Worm (Caenorhabditis elegans) whole organism, L3 larva: ENCODE measurements around the gene nop-1.
A peak's percentile ranks its signal among the peaks of the same experiment; 100 is the strongest.

Source experiments
- R02D3.7 ChIP-seq: fragments of 150-350 bp; optimal IDR thresholded peaks from 2 replicates; lab custom pipeline; 2014; ENCODE audit warnings: missing biosample characterization, missing genetic modification characterization
- ZK546.5 ChIP-seq: sonication (generic microtip); optimal IDR thresholded peaks from 2 replicates; lab custom pipeline; 2017; ENCODE audit warnings: missing biosample characterization, missing genetic modification characterization
- aly-2 ChIP-seq: fragments of 150-350 bp; optimal IDR thresholded peaks from 2 replicates; lab custom pipeline; 2014; ENCODE audit warnings: missing biosample characterization, missing genetic modification characterization
- ama-1 ChIP-seq: fragments of 150-350 bp; optimal IDR thresholded peaks from 2 replicates; lab custom pipeline; 2018
- ceh-16 ChIP-seq: sonication (generic microtip); optimal IDR thresholded peaks from 2 replicates; lab custom pipeline; 2017; ENCODE audit warnings: missing biosample characterization, missing genetic modification characterization
- ceh-28 ChIP-seq: fragments of 150-350 bp; optimal IDR thresholded peaks from 2 replicates; lab custom pipeline; 2014; ENCODE audit warnings: missing biosample characterization, missing genetic modification reagents, missing genetic modification characterization
- ceh-82 ChIP-seq: fragments of 150-350 bp; optimal IDR thresholded peaks from 2 replicates; lab custom pipeline; 2014; ENCODE audit warnings: missing biosample characterization, missing genetic modification characterization
- ceh-9 ChIP-seq: sonication (generic microtip); optimal IDR thresholded peaks from 2 replicates; lab custom pipeline; 2018; ENCODE audit warnings: missing biosample characterization, missing genetic modification characterization
- daf-12 ChIP-seq: fragments of 150-350 bp; optimal IDR thresholded peaks from 2 replicates; lab custom pipeline; 2014; ENCODE audit warnings: missing biosample characterization, missing genetic modification reagents, missing genetic modification characterization
- egl-27 ChIP-seq: sonication (generic microtip); optimal IDR thresholded peaks from 4 replicates; lab custom pipeline; 2017; ENCODE audit warnings: missing biosample characterization, missing genetic modification reagents, missing genetic modification characterization
- egl-5 ChIP-seq: fragments of 150-350 bp; optimal IDR thresholded peaks from 2 replicates; lab custom pipeline; 2017; ENCODE audit warnings: missing biosample characterization, missing genetic modification reagents, missing genetic modification characterization, inconsistent platforms
- elt-1 ChIP-seq: fragments of 150-350 bp; optimal IDR thresholded peaks from 2 replicates; lab custom pipeline; 2014; ENCODE audit warnings: missing biosample characterization, missing genetic modification characterization
- elt-2 ChIP-seq: sonication (generic microtip); optimal IDR thresholded peaks from 2 replicates; lab custom pipeline; 2016; ENCODE audit warnings: missing genetic modification reagents, mild to moderate bottlenecking, missing genetic modification characterization, missing compliant biosample characterization
- elt-3 ChIP-seq, 3 experiments: fragments of 150-350 bp in 1 of 3; sonication (generic microtip) in 2 of 3; optimal IDR thresholded peaks; 2 replicates in 2 of 3; 4 replicates in 1 of 3; lab custom pipeline; 2014 to 2017; ENCODE audit warnings: missing biosample characterization in 3 of 3, missing genetic modification characterization in 3 of 3
- eor-1 ChIP-seq, 2 experiments: fragments of 150-350 bp; optimal IDR thresholded peaks; 2 replicates each; lab custom pipeline; 2014 to 2018; ENCODE audit warnings: missing biosample characterization in 2 of 2, missing genetic modification characterization in 2 of 2
- fkh-10 ChIP-seq: sonication (generic microtip); optimal IDR thresholded peaks from 2 replicates; lab custom pipeline; 2017; ENCODE audit warnings: missing biosample characterization, missing genetic modification reagents, missing genetic modification characterization
- fos-1 ChIP-seq: fragments of 150-350 bp; optimal IDR thresholded peaks from 2 replicates; lab custom pipeline; 2014; ENCODE audit warnings: missing biosample characterization, missing genetic modification characterization
- hmg-11 ChIP-seq: sonication (generic microtip); optimal IDR thresholded peaks from 2 replicates; lab custom pipeline; 2016; ENCODE audit warnings: missing genetic modification characterization, missing compliant biosample characterization
- lin-15B ChIP-seq: fragments of 150-350 bp; optimal IDR thresholded peaks from 2 replicates; lab custom pipeline; 2014; ENCODE audit warnings: missing biosample characterization, missing genetic modification characterization
- lin-39 ChIP-seq: fragments of 150-350 bp; optimal IDR thresholded peaks from 2 replicates; lab custom pipeline; 2018; ENCODE audit warnings: missing biosample characterization, missing genetic modification reagents, missing genetic modification characterization
- lsy-12 ChIP-seq: sonication (generic microtip); optimal IDR thresholded peaks from 2 replicates; lab custom pipeline; 2016; ENCODE audit warnings: mild to moderate bottlenecking, missing genetic modification characterization, missing compliant biosample characterization
- mdl-1 ChIP-seq: fragments of 150-350 bp; optimal IDR thresholded peaks from 2 replicates; lab custom pipeline; 2014; ENCODE audit warnings: missing biosample characterization, missing genetic modification characterization
- nfya-1 ChIP-seq: sonication (generic microtip); optimal IDR thresholded peaks from 2 replicates; lab custom pipeline; 2017; ENCODE audit warnings: missing genetic modification characterization, mild to moderate bottlenecking, missing compliant biosample characterization, antibody characterized with exemption, moderate library complexity; ENCODE audit not compliant: insufficient read depth
- nhr-23 ChIP-seq: fragments of 150-350 bp; optimal IDR thresholded peaks from 2 replicates; lab custom pipeline; 2014; ENCODE audit warnings: missing biosample characterization, missing genetic modification reagents, missing genetic modification characterization
- nhr-237 ChIP-seq: fragments of 150-350 bp; optimal IDR thresholded peaks from 2 replicates; lab custom pipeline; 2014; ENCODE audit warnings: missing biosample characterization, missing genetic modification characterization
- nhr-25 ChIP-seq: sonication (generic microtip); optimal IDR thresholded peaks from 2 replicates; lab custom pipeline; 2017; ENCODE audit warnings: missing biosample characterization, missing genetic modification characterization
- nhr-28 ChIP-seq: fragments of 150-350 bp; optimal IDR thresholded peaks from 2 replicates; lab custom pipeline; 2014; ENCODE audit warnings: missing biosample characterization, missing genetic modification characterization
- nhr-43 ChIP-seq: sonication (generic microtip); optimal IDR thresholded peaks from 2 replicates; lab custom pipeline; 2016; ENCODE audit warnings: mild to moderate bottlenecking, missing genetic modification characterization, missing compliant biosample characterization; ENCODE audit not compliant: poor library complexity, severe bottlenecking
- nhr-67 ChIP-seq: fragments of 150-350 bp; optimal IDR thresholded peaks from 2 replicates; lab custom pipeline; 2014; ENCODE audit warnings: missing biosample characterization, missing genetic modification characterization
- nhr-76 ChIP-seq: fragments of 150-350 bp; sonication (generic microtip); optimal IDR thresholded peaks from 5 replicates; lab custom pipeline; 2014; ENCODE audit warnings: missing biosample characterization, missing genetic modification characterization
- pha-4 ChIP-seq: fragments of 150-350 bp; optimal IDR thresholded peaks from 2 replicates; lab custom pipeline; 2014; ENCODE audit warnings: missing biosample characterization, missing genetic modification reagents, missing genetic modification characterization
- pqm-1 ChIP-seq: fragments of 150-350 bp; optimal IDR thresholded peaks from 2 replicates; lab custom pipeline; 2017; ENCODE audit warnings: missing biosample characterization, missing genetic modification characterization, inconsistent platforms
- skn-1 ChIP-seq: fragments of 150-350 bp; optimal IDR thresholded peaks from 2 replicates; lab custom pipeline; 2014; ENCODE audit warnings: missing biosample characterization, missing genetic modification characterization
- snpc-4 ChIP-seq: fragments of 150-350 bp; optimal IDR thresholded peaks from 2 replicates; lab custom pipeline; 2014; ENCODE audit warnings: missing biosample characterization, missing genetic modification characterization
- tbx-2 ChIP-seq: sonication (generic microtip); optimal IDR thresholded peaks from 2 replicates; lab custom pipeline; 2016; ENCODE audit warnings: mild to moderate bottlenecking, missing genetic modification characterization, missing compliant biosample characterization
- unc-39 ChIP-seq: sonication (generic microtip); optimal IDR thresholded peaks from 4 replicates; lab custom pipeline; 2017; ENCODE audit warnings: missing biosample characterization, missing genetic modification characterization
- unc-62 ChIP-seq: fragments of 150-350 bp; sonication (generic microtip); optimal IDR thresholded peaks from 4 replicates; lab custom pipeline; 2014; ENCODE audit warnings: missing biosample characterization, missing genetic modification reagents, missing genetic modification characterization
- zag-1 ChIP-seq: fragments of 150-350 bp; optimal IDR thresholded peaks from 2 replicates; lab custom pipeline; 2014; ENCODE audit warnings: missing biosample characterization, missing genetic modification characterization
- ztf-11 ChIP-seq: fragments of 150-350 bp; optimal IDR thresholded peaks from 2 replicates; lab custom pipeline; 2014; ENCODE audit warnings: missing biosample characterization, missing genetic modification characterization
- ztf-4 ChIP-seq: fragments of 150-350 bp; optimal IDR thresholded peaks from 2 replicates; lab custom pipeline; 2014; ENCODE audit warnings: missing biosample characterization, missing genetic modification characterization

Gene nop-1

ce11 chrIII:5945865-5946264 lies 12.7 kb upstream of the nop-1 start, which contains the start of gene F25B5.5:
F25B5.5 (minus strand) TSS chrIII:5946124.
- TF ChIP-seq elt-3 (tag; optimal IDR thresholded peaks at IDR 0.05; lab: Kevin White, UChicago), result no peak
- no peak for TF ChIP-seq nhr-25 (tag; lab: Kevin White, UChicago)
- TF ChIP-seq tbx-2 (tag; lab: Kevin White, UChicago), result no peak
- no peak for TF ChIP-seq skn-1 (tag; lab: Kevin White, UChicago)
- peak; percentile 84 for TF ChIP-seq ama-1 (lab: Kevin White, UChicago)
- no peak for TF ChIP-seq R02D3.7 (tag; lab: Kevin White, UChicago)
- no peak for TF ChIP-seq elt-1 (tag; lab: Kevin White, UChicago)
- TF ChIP-seq daf-12 (tag; lab: Kevin White, UChicago), result no peak
- peak; percentile 1 for TF ChIP-seq nhr-43 (tag; lab: Kevin White, UChicago)
- TF ChIP-seq ceh-16 (tag; lab: Kevin White, UChicago), result no peak

ce11 chrIII:5948162-5948933 lies 10.2 kb upstream of the nop-1 start, which contains the start of the genes F25B5.6 and F25B5.3:
F25B5.6 (minus strand) TSS chrIII:5948733.
F25B5.3 (plus strand) TSS chrIII:5948883.
- TF ChIP-seq daf-12 (tag; lab: Kevin White, UChicago) (no peak), elt-3 (tag; optimal IDR thresholded peaks at IDR 0.05; lab: Kevin White, UChicago) (no peak), ceh-82 (tag; lab: Kevin White, UChicago) (no peak), lsy-12 (tag; lab: Kevin White, UChicago) (no peak), fkh-10 (GFP tag; lab: Kevin White, UChicago) (no peak), nhr-23 (tag; lab: Kevin White, UChicago) (peak; percentile 8), nhr-28 (tag; lab: Kevin White, UChicago) (no peak), elt-2 (peak; percentile 22), nhr-25 (tag; lab: Kevin White, UChicago) (peak; percentile 25), pha-4 (peak; percentile 70), ceh-16 (tag; lab: Kevin White, UChicago) (no peak), hmg-11 (no peak), pqm-1 (tag; lab: Kevin White, UChicago) (peak; percentile 40), elt-1 (tag; lab: Kevin White, UChicago) (no peak), tbx-2 (tag; lab: Kevin White, UChicago) (no peak), nfya-1 (tag; lab: Kevin White, UChicago) (peak; percentile 22)
- TF ChIP-seq, all 47 proteins: peak for 6

ce11 chrIII:5948986-5949385 lies 9.5 kb upstream of the nop-1 start:
- TF ChIP-seq elt-2 (peak; percentile 50), ZK546.5 (tag; lab: Kevin White, UChicago) (no peak)

ce11 chrIII:5949817-5950216 lies 8.7 kb upstream of the nop-1 start:
- TF ChIP-seq nhr-25 (tag; lab: Kevin White, UChicago) (no peak), ceh-16 (tag; lab: Kevin White, UChicago) (no peak), fkh-10 (GFP tag; lab: Kevin White, UChicago) (peak; percentile 49), ama-1 (lab: Kevin White, UChicago) (no peak), pha-4 (no peak), ceh-28 (tag; lab: Kevin White, UChicago) (no peak), unc-62 (GFP tag; lab: Kevin White, UChicago) (no peak), egl-27 (tag; lab: Kevin White, UChicago) (no peak), nhr-67 (tag; lab: Kevin White, UChicago) (no peak), nhr-28 (tag; lab: Kevin White, UChicago) (no peak), elt-1 (tag; lab: Kevin White, UChicago) (no peak), hmg-11 (peak; percentile 21), elt-2 (no peak), elt-3 (tag; optimal IDR thresholded peaks at IDR 0.05; lab: Kevin White, UChicago) (no peak), aly-2 (tag; lab: Kevin White, UChicago) (no peak), unc-39 (tag; lab: Kevin White, UChicago) (no peak), ztf-11 (no peak), daf-12 (tag; lab: Kevin White, UChicago) (no peak), zag-1 (tag; lab: Kevin White, UChicago) (no peak), egl-5 (no peak), nhr-23 (tag; lab: Kevin White, UChicago) (no peak), lsy-12 (tag; lab: Kevin White, UChicago) (no peak), snpc-4 (peak; percentile 15), ztf-4 (tag; lab: Kevin White, UChicago) (no peak), lin-15B (tag; lab: Kevin White, UChicago) (no peak), lin-39 (tag; lab: Kevin White, UChicago) (peak; percentile 54), nhr-237 (tag; lab: Kevin White, UChicago) (no peak), mdl-1 (tag; lab: Kevin White, UChicago) (no peak), ceh-9 (no peak), tbx-2 (tag; lab: Kevin White, UChicago) (no peak), R02D3.7 (tag; lab: Kevin White, UChicago) (no peak), pqm-1 (tag; lab: Kevin White, UChicago) (no peak), nfya-1 (tag; lab: Kevin White, UChicago) (peak; percentile 67), fos-1 (tag; lab: Kevin White, UChicago) (no peak), nhr-43 (tag; lab: Kevin White, UChicago) (no peak), nhr-76 (no peak), eor-1 (tag; optimal IDR thresholded peaks at IDR 0.05; lab: Kevin White, UChicago) (no peak), ceh-82 (tag; lab: Kevin White, UChicago) (no peak)
